Fruit fly (Drosophila melanogaster) whole organism, embryonic: ENCODE data around the gene Etfb.

Experiments
- CG10267 ChIP-seq: fragments of 200-800 bp; sonication (Bioruptor generic); optimal IDR thresholded peaks from 2 replicates; lab custom pipeline; 2018; ENCODE audit warnings: missing biosample characterization, mild to moderate bottlenecking, missing genetic modification characterization, moderate library complexity
- CG11085 ChIP-seq: fragments of 200-800 bp; sonication (Bioruptor generic); IDR thresholded peaks from 2 replicates; pipeline ENCODE4 v1.3.6; 2022; ENCODE audit warnings: missing biosample characterization, missing genetic modification characterization
- CG11695 ChIP-seq: fragments of 200-800 bp; sonication (Bioruptor generic); IDR thresholded peaks from 3 replicates; pipeline ENCODE4 v1.3.6; 2022; ENCODE audit warnings: missing biosample characterization, missing genetic modification characterization
- CG11723 ChIP-seq: fragments of 200-800 bp; sonication (Bioruptor generic); optimal IDR thresholded peaks from 2 replicates; lab custom pipeline; 2017; ENCODE audit warnings: missing biosample characterization, mild to moderate bottlenecking, missing genetic modification characterization
- CG12071 ChIP-seq: fragments of 200-800 bp; sonication (Bioruptor generic); optimal IDR thresholded peaks from 3 replicates; lab custom pipeline; 2018; ENCODE audit warnings: missing biosample characterization, mild to moderate bottlenecking, missing genetic modification characterization
- CG12155 ChIP-seq: fragments of 200-800 bp; sonication (Bioruptor generic); optimal IDR thresholded peaks from 3 replicates; lab custom pipeline; 2016; ENCODE audit warnings: missing biosample characterization, missing genetic modification characterization
- CG12299 ChIP-seq: fragments of 200-800 bp; sonication (Bioruptor generic); optimal IDR thresholded peaks from 2 replicates; lab custom pipeline; 2018; ENCODE audit warnings: missing biosample characterization, mild to moderate bottlenecking, missing genetic modification characterization
- CG1233 ChIP-seq: fragments of 200-800 bp; sonication (Bioruptor generic); optimal IDR thresholded peaks from 4 replicates; lab custom pipeline; 2018; ENCODE audit warnings: missing biosample characterization, mild to moderate bottlenecking, missing genetic modification characterization
- CG2129 ChIP-seq: fragments of 200-800 bp; sonication (Bioruptor generic); IDR thresholded peaks from 2 replicates; pipeline ENCODE4 v1.3.6; 2022; ENCODE audit warnings: missing biosample characterization, missing genetic modification characterization; ENCODE audit not compliant: partially characterized antibody
- CG31388 ChIP-seq: fragments of 200-800 bp; sonication (Bioruptor generic); optimal IDR thresholded peaks from 2 replicates; lab custom pipeline; 2016; ENCODE audit warnings: missing biosample characterization, missing genetic modification characterization
- CG33213 ChIP-seq: fragments of 200-800 bp; sonication (Bioruptor generic); optimal IDR thresholded peaks from 3 replicates; lab custom pipeline; 2016; ENCODE audit warnings: missing biosample characterization, missing genetic modification characterization
- CG3407 ChIP-seq: fragments of 200-800 bp; sonication (Bioruptor generic); optimal IDR thresholded peaks from 2 replicates; lab custom pipeline; 2018; ENCODE audit warnings: missing biosample characterization, mild to moderate bottlenecking, missing genetic modification characterization
- CG34422 ChIP-seq: fragments of 200-800 bp; sonication (Bioruptor generic); IDR thresholded peaks from 3 replicates; pipeline ENCODE4 v1.3.6; 2022; ENCODE audit warnings: missing biosample characterization, missing genetic modification characterization
- CG42726 ChIP-seq: fragments of 200-800 bp; sonication (Bioruptor generic); IDR thresholded peaks from 2 replicates; pipeline ENCODE4 v1.3.6; 2022; ENCODE audit warnings: missing biosample characterization, missing genetic modification characterization; ENCODE audit not compliant: partially characterized antibody
- CG43689 ChIP-seq: fragments of 200-800 bp; sonication (Bioruptor generic); IDR thresholded peaks from 2 replicates; pipeline ENCODE4 v1.3.6; 2022; ENCODE audit warnings: missing biosample characterization, missing genetic modification characterization
- CG4617 ChIP-seq: fragments of 200-800 bp; sonication (Bioruptor generic); optimal IDR thresholded peaks from 3 replicates; lab custom pipeline; 2016; ENCODE audit warnings: missing biosample characterization, missing genetic modification characterization, borderline replicate concordance
- CG4730 ChIP-seq: fragments of 200-800 bp; sonication (Bioruptor generic); IDR thresholded peaks from 2 replicates; pipeline ENCODE4 v1.3.6; 2022; ENCODE audit warnings: missing biosample characterization, missing genetic modification characterization
- CG6689 ChIP-seq: fragments of 200-800 bp; sonication (Bioruptor generic); IDR thresholded peaks from 2 replicates; pipeline ENCODE4 v1.3.6; 2022; ENCODE audit warnings: missing biosample characterization, missing genetic modification characterization
- CG7271 ChIP-seq: fragments of 200-800 bp; sonication (Bioruptor generic); optimal IDR thresholded peaks from 2 replicates; lab custom pipeline; 2018; ENCODE audit warnings: missing biosample characterization, mild to moderate bottlenecking, missing genetic modification characterization, moderate library complexity
- CG7372 ChIP-seq: fragments of 200-800 bp; sonication (Bioruptor generic); IDR thresholded peaks from 2 replicates; pipeline ENCODE4 v1.3.6; 2022; ENCODE audit warnings: missing biosample characterization, missing genetic modification characterization
- CG7928 ChIP-seq: fragments of 200-800 bp; sonication (Bioruptor generic); optimal IDR thresholded peaks from 2 replicates; lab custom pipeline; 2017; ENCODE audit warnings: missing biosample characterization, mild to moderate bottlenecking, missing genetic modification characterization
- CG7987 ChIP-seq: fragments of 200-800 bp; sonication (Bioruptor generic); optimal IDR thresholded peaks from 2 replicates; lab custom pipeline; 2018; ENCODE audit warnings: missing biosample characterization, mild to moderate bottlenecking, missing genetic modification characterization, moderate library complexity
- CG8089 ChIP-seq: fragments of 200-800 bp; sonication (Bioruptor generic); optimal IDR thresholded peaks from 3 replicates; lab custom pipeline; 2016; ENCODE audit warnings: missing biosample characterization, missing genetic modification characterization
- CHES-1-like ChIP-seq: fragments of 200-800 bp; sonication (Bioruptor generic); optimal IDR thresholded peaks from 2 replicates; lab custom pipeline; 2016; ENCODE audit warnings: missing biosample characterization, missing genetic modification characterization
- D19A ChIP-seq: fragments of 200-800 bp; optimal IDR thresholded peaks from 3 replicates; lab custom pipeline; 2019; ENCODE audit warnings: missing biosample characterization, mild to moderate bottlenecking, missing genetic modification characterization, moderate library complexity
- Dip2 ChIP-seq: fragments of 200-800 bp; sonication (Bioruptor generic); IDR thresholded peaks from 2 replicates; pipeline ENCODE4 v1.3.6; 2022; ENCODE audit warnings: missing biosample characterization, missing genetic modification characterization
- Dll ChIP-seq: fragments of 200-800 bp; sonication (Bioruptor generic); IDR thresholded peaks from 4 replicates; pipeline ENCODE4 v1.3.6; 2022; ENCODE audit warnings: missing biosample characterization, missing genetic modification characterization; ENCODE audit not compliant: partially characterized antibody
- Dref ChIP-seq: fragments of 200-800 bp; sonication (Bioruptor generic); IDR thresholded peaks from 2 replicates; pipeline ENCODE4 v1.3.6; 2022; ENCODE audit warnings: missing biosample characterization, missing genetic modification characterization
- Elba2 ChIP-seq: fragments of 200-800 bp; sonication (Bioruptor generic); optimal IDR thresholded peaks from 3 replicates; lab custom pipeline; 2016; ENCODE audit warnings: missing biosample characterization, missing genetic modification characterization
- Gsc ChIP-seq: fragments of 200-800 bp; sonication (Bioruptor generic); IDR thresholded peaks from 2 replicates; pipeline ENCODE4 v1.3.6; 2022; ENCODE audit warnings: missing biosample characterization, missing genetic modification characterization
- H15 ChIP-seq: fragments of 200-800 bp; sonication (Bioruptor generic); IDR thresholded peaks from 3 replicates; pipeline ENCODE4 v1.3.6; 2022; ENCODE audit warnings: missing biosample characterization, missing genetic modification characterization
- HLHmδ ChIP-seq: fragments of 200-800 bp; sonication (Bioruptor generic); optimal IDR thresholded peaks from 2 replicates; lab custom pipeline; 2018; ENCODE audit warnings: missing biosample characterization, mild to moderate bottlenecking, missing genetic modification characterization, moderate library complexity
- Hmx ChIP-seq: fragments of 200-800 bp; sonication (Bioruptor generic); optimal IDR thresholded peaks from 2 replicates; lab custom pipeline; 2016; ENCODE audit warnings: missing biosample characterization, missing genetic modification characterization
- Mes4 ChIP-seq: fragments of 200-800 bp; sonication (Bioruptor generic); optimal IDR thresholded peaks from 2 replicates; lab custom pipeline; 2016; ENCODE audit warnings: missing biosample characterization, missing genetic modification characterization
- Neu2 ChIP-seq: fragments of 200-800 bp; sonication (Bioruptor generic); optimal IDR thresholded peaks from 3 replicates; lab custom pipeline; 2016; ENCODE audit warnings: missing biosample characterization, missing genetic modification characterization, borderline replicate concordance
- Rfx ChIP-seq: fragments of 200-800 bp; sonication (Bioruptor generic); IDR thresholded peaks from 2 replicates; pipeline ENCODE4 v1.3.6; 2022; ENCODE audit warnings: missing biosample characterization, missing genetic modification characterization
- ac ChIP-seq: fragments of 200-800 bp; sonication (Bioruptor generic); optimal IDR thresholded peaks from 3 replicates; lab custom pipeline; 2017; ENCODE audit warnings: missing biosample characterization, mild to moderate bottlenecking, missing genetic modification characterization
- ara ChIP-seq: fragments of 200-800 bp; sonication (Bioruptor generic); IDR thresholded peaks from 2 replicates; pipeline ENCODE4 v1.3.6; 2022; ENCODE audit warnings: missing biosample characterization, missing genetic modification characterization
- cad ChIP-seq: fragments of >200 bp; optimal IDR thresholded peaks from 2 replicates; lab custom pipeline; 2017; ENCODE audit warnings: missing biosample characterization, missing genetic modification characterization
- cato ChIP-seq: fragments of 200-800 bp; sonication (Bioruptor generic); optimal IDR thresholded peaks from 2 replicates; lab custom pipeline; 2016; ENCODE audit warnings: missing biosample characterization, missing genetic modification characterization, borderline replicate concordance
- ems ChIP-seq: fragments of 200-800 bp; sonication (Bioruptor generic); optimal IDR thresholded peaks from 3 replicates; lab custom pipeline; 2016; ENCODE audit warnings: missing biosample characterization, missing genetic modification characterization
- exex ChIP-seq: fragments of 200-800 bp; sonication (Bioruptor generic); optimal IDR thresholded peaks from 4 replicates; lab custom pipeline; 2018; ENCODE audit warnings: missing biosample characterization, mild to moderate bottlenecking, missing genetic modification characterization, moderate library complexity
- hb ChIP-seq: fragments of 200-800 bp; sonication (Bioruptor generic); IDR thresholded peaks from 3 replicates; pipeline ENCODE4 v1.3.6; 2022; ENCODE audit warnings: missing biosample characterization, missing genetic modification characterization; ENCODE audit not compliant: partially characterized antibody
- hth ChIP-seq: fragments of >200 bp; optimal IDR thresholded peaks from 2 replicates; lab custom pipeline; 2017; ENCODE audit warnings: inconsistent platforms
- nmo ChIP-seq: fragments of 200-800 bp; sonication (Bioruptor generic); optimal IDR thresholded peaks from 2 replicates; lab custom pipeline; 2018; ENCODE audit warnings: missing biosample characterization, mild to moderate bottlenecking, missing genetic modification characterization, moderate library complexity
- pfk ChIP-seq: fragments of 200-800 bp; sonication (Bioruptor generic); optimal IDR thresholded peaks from 2 replicates; lab custom pipeline; 2018; ENCODE audit warnings: missing biosample characterization, mild to moderate bottlenecking, missing genetic modification characterization, moderate library complexity
- slou ChIP-seq: fragments of 200-800 bp; sonication (Bioruptor generic); optimal IDR thresholded peaks from 3 replicates; lab custom pipeline; 2016; ENCODE audit warnings: missing biosample characterization, missing genetic modification characterization
- tap ChIP-seq: fragments of 200-800 bp; optimal IDR thresholded peaks from 3 replicates; lab custom pipeline; 2019; ENCODE audit warnings: missing biosample characterization, mild to moderate bottlenecking, missing genetic modification characterization, moderate library complexity
- trem ChIP-seq: fragments of 200-800 bp; optimal IDR thresholded peaks from 3 replicates; lab custom pipeline; 2019; ENCODE audit warnings: missing biosample characterization, mild to moderate bottlenecking, missing genetic modification characterization, moderate library complexity
- trh ChIP-seq: fragments of 200-800 bp; sonication (Bioruptor generic); optimal IDR thresholded peaks from 2 replicates; lab custom pipeline; 2016; ENCODE audit warnings: missing biosample characterization, missing genetic modification characterization
- unpg ChIP-seq: fragments of 200-800 bp; sonication (Bioruptor generic); optimal IDR thresholded peaks from 3 replicates; lab custom pipeline; 2018; ENCODE audit warnings: missing biosample characterization, mild to moderate bottlenecking, missing genetic modification characterization, moderate library complexity
- vfl ChIP-seq: fragments of 200-800 bp; sonication (Bioruptor generic); optimal IDR thresholded peaks from 2 replicates; lab custom pipeline; 2016; ENCODE audit warnings: missing biosample characterization, missing genetic modification characterization

Gene Etfb

dm6 chr3R:29830925-29831324, 28.2 kb upstream of the Etfb start (continued):
- TF ChIP-seq CG33213 (GFP tag; lab: Kevin White, UChicago) (peak; percentile 24), CG4730 (GFP tag; lab: Robert Waterston, UW) (no peak), pfk (GFP tag; lab: Kevin White, UChicago) (peak; percentile 46), Mes4 (GFP tag; lab: Kevin White, UChicago) (no peak), CG6689 (no peak), Dll (no peak), CG31388 (GFP tag; lab: Kevin White, UChicago) (no peak), CG7928 (GFP tag; lab: Kevin White, UChicago) (no peak), hth (lab: Kevin White, UChicago) (no peak), cad (GFP tag; lab: Kevin White, UChicago) (no peak), Dref (no peak), CG11695 (GFP tag; lab: Robert Waterston, UW) (no peak), nmo (GFP tag; lab: Kevin White, UChicago) (no peak), cato (no peak), hb (no peak), Dip2 (GFP tag; lab: Robert Waterston, UW) (no peak), ara (peak; percentile 42; the same call in 1 of the 2 replicates), Gsc (GFP tag; lab: Robert Waterston, UW) (no peak), ac (GFP tag; lab: Kevin White, UChicago) (peak; percentile 56), CG11723 (GFP tag; lab: Kevin White, UChicago) (peak; percentile 58), tap (tag; lab: Kevin White, UChicago) (peak; percentile 59), CHES-1-like (GFP tag; lab: Kevin White, UChicago) (no peak), CG34422 (GFP tag; lab: Robert Waterston, UW) (no peak), CG8089 (GFP tag; lab: Kevin White, UChicago) (no peak), Rfx (GFP tag; lab: Robert Waterston, UW) (no peak), CG3407 (peak; percentile 17), HLHmδ (GFP tag; lab: Kevin White, UChicago) (peak; percentile 54), vfl (no peak), D19A (tag; lab: Kevin White, UChicago) (peak; percentile 46), Neu2 (GFP tag; lab: Kevin White, UChicago) (no peak), H15 (no peak), CG12155 (GFP tag; lab: Kevin White, UChicago) (no peak), Hmx (GFP tag; lab: Kevin White, UChicago) (no peak), ems (GFP tag; lab: Kevin White, UChicago) (no peak), CG1233 (GFP tag; lab: Kevin White, UChicago) (peak; percentile 84), CG10267 (tag; lab: Kevin White, UChicago) (peak; percentile 48), CG2129 (GFP tag; lab: Robert Waterston, UW) (no peak), unpg (no peak), CG42726 (GFP tag; lab: Robert Waterston, UW) (no peak), Elba2 (no peak), trh (GFP tag; lab: Kevin White, UChicago) (no peak), CG12071 (GFP tag; lab: Kevin White, UChicago) (peak; percentile 62), CG7987 (peak; percentile 79), CG7372 (GFP tag; lab: Robert Waterston, UW) (no peak), CG43689 (no peak), CG11085 (GFP tag; lab: Robert Waterston, UW) (no peak), CG7271 (tag; lab: Kevin White, UChicago) (peak; percentile 85), slou (no peak), exex (no peak), CG4617 (GFP tag; lab: Kevin White, UChicago) (no peak), trem (peak; percentile 56), CG12299 (peak; percentile 14)
